Worm (Caenorhabditis elegans) whole organism, L4 larva: ENCODE measurements around the gene ilkp-1.
A peak's percentile ranks its signal among the peaks of the same experiment; 100 is the strongest.

ENCODE experiments used
- D1046.2 ChIP-seq: fragments of 200-800 bp; sonication (Bioruptor generic); IDR thresholded peaks from 2 replicates; pipeline ENCODE4 v1.3.6; 2022; ENCODE audit warnings: missing genetic modification characterization, missing compliant biosample characterization
- F26F4.8 ChIP-seq: fragments of 200-800 bp; sonication (Bioruptor generic); conservative IDR thresholded peaks from 2 replicates; pipeline ENCODE4 v1.3.6; 2022; ENCODE audit warnings: missing genetic modification characterization, missing compliant biosample characterization
- F37D6.2 ChIP-seq: sonication (generic microtip); optimal IDR thresholded peaks from 2 replicates; lab custom pipeline; 2016; ENCODE audit warnings: mild to moderate bottlenecking, missing genetic modification characterization, missing compliant biosample characterization
- F44E2.7 ChIP-seq: fragments of 200-800 bp; sonication (Bioruptor generic); IDR thresholded peaks from 2 replicates; pipeline ENCODE4 v2.1.2; 2022; ENCODE audit warnings: missing genetic modification characterization, missing compliant biosample characterization
- T20F7.1 ChIP-seq: fragments of 200-800 bp; sonication (Bioruptor generic); optimal IDR thresholded peaks from 2 replicates; lab custom pipeline; 2018; ENCODE audit warnings: mild to moderate bottlenecking, missing genetic modification characterization, missing compliant biosample characterization
- ZK337.2 ChIP-seq: fragments of 200-800 bp; sonication (Bioruptor generic); IDR thresholded peaks from 2 replicates; pipeline ENCODE4 v1.3.6; 2022; ENCODE audit warnings: missing genetic modification reagents, missing genetic modification characterization, missing compliant biosample characterization
- ama-1 ChIP-seq: fragments of 150-350 bp; optimal IDR thresholded peaks from 2 replicates; lab custom pipeline; 2014; ENCODE audit warnings: inconsistent platforms, mixed read lengths
- arid-1 ChIP-seq: fragments of 200-800 bp; sonication (Bioruptor generic); conservative IDR thresholded peaks from 2 replicates; pipeline ENCODE4 v1.3.6; 2022; ENCODE audit warnings: missing genetic modification reagents, missing genetic modification characterization, missing compliant biosample characterization
- ceh-20 ChIP-seq: fragments of 200-800 bp; sonication (Bioruptor generic); IDR thresholded peaks from 2 replicates; pipeline ENCODE4 v1.3.6; 2022; ENCODE audit warnings: missing genetic modification reagents, missing genetic modification characterization, missing compliant biosample characterization
- ceh-32 ChIP-seq: sonication (generic microtip); optimal IDR thresholded peaks from 2 replicates; lab custom pipeline; 2016; ENCODE audit warnings: mild to moderate bottlenecking, missing genetic modification characterization, missing compliant biosample characterization; ENCODE audit not compliant: poor library complexity
- ceh-62 ChIP-seq: sonication (generic microtip); optimal IDR thresholded peaks from 2 replicates; lab custom pipeline; 2017; ENCODE audit warnings: missing biosample characterization, missing genetic modification characterization
- ces-1 ChIP-seq: fragments of 150-350 bp; sonication (generic microtip); optimal IDR thresholded peaks from 4 replicates; lab custom pipeline; 2014; ENCODE audit warnings: missing biosample characterization, missing genetic modification reagents, missing genetic modification characterization
- daf-16 ChIP-seq, 3 experiments: sonication (generic microtip); optimal IDR thresholded peaks; 2 replicates each; lab custom pipeline; 2016 to 2017; ENCODE audit warnings: missing genetic modification characterization in 3 of 3, missing genetic modification reagents in 3 of 3, mild to moderate bottlenecking in 2 of 3, missing compliant biosample characterization in 2 of 3, missing biosample characterization in 1 of 3, moderate library complexity in 1 of 3
- daf-8 ChIP-seq: fragments of 200-800 bp; sonication (Bioruptor generic); IDR thresholded peaks from 2 replicates; pipeline ENCODE4 v1.3.6; 2022; ENCODE audit warnings: missing genetic modification characterization, missing compliant biosample characterization
- dmd-8 ChIP-seq: fragments of 200-800 bp; sonication (Bioruptor generic); IDR thresholded peaks from 2 replicates; pipeline ENCODE4 v1.3.6; 2022; ENCODE audit warnings: missing genetic modification characterization, missing compliant biosample characterization
- dmd-9 ChIP-seq: fragments of 200-800 bp; sonication (Bioruptor generic); IDR thresholded peaks from 2 replicates; pipeline ENCODE4 v1.3.6; 2022; ENCODE audit warnings: missing genetic modification reagents, missing genetic modification characterization, missing compliant biosample characterization
- dpl-1 ChIP-seq: fragments of 150-350 bp; optimal IDR thresholded peaks from 2 replicates; lab custom pipeline; 2014; ENCODE audit warnings: missing biosample characterization, missing genetic modification reagents, missing genetic modification characterization
- dve-1 ChIP-seq: sonication (generic microtip); optimal IDR thresholded peaks from 2 replicates; lab custom pipeline; 2017; ENCODE audit warnings: antibody characterized with exemption, mild to moderate bottlenecking, missing genetic modification characterization, missing compliant biosample characterization; ENCODE audit not compliant: insufficient read depth
- egl-43 ChIP-seq: fragments of 200-800 bp; sonication (Bioruptor generic); IDR thresholded peaks from 2 replicates; pipeline ENCODE4 v1.3.6; 2022; ENCODE audit warnings: missing genetic modification reagents, missing genetic modification characterization, missing compliant biosample characterization
- fkh-10 ChIP-seq: fragments of 150-350 bp; optimal IDR thresholded peaks from 2 replicates; lab custom pipeline; 2014; ENCODE audit warnings: missing biosample characterization, missing genetic modification reagents, missing genetic modification characterization
- fos-1 ChIP-seq: fragments of 150-350 bp; optimal IDR thresholded peaks from 2 replicates; lab custom pipeline; 2014; ENCODE audit warnings: missing biosample characterization, missing genetic modification characterization
- lin-13 ChIP-seq: fragments of 150-350 bp; optimal IDR thresholded peaks from 2 replicates; lab custom pipeline; 2014; ENCODE audit warnings: missing biosample characterization, missing genetic modification reagents, missing genetic modification characterization
- madf-9 ChIP-seq: fragments of 200-800 bp; sonication (Bioruptor generic); conservative IDR thresholded peaks from 2 replicates; pipeline ENCODE4 v1.3.6; 2022; ENCODE audit warnings: missing genetic modification reagents, missing genetic modification characterization, missing compliant biosample characterization
- mdl-1 ChIP-seq, 2 experiments: fragments of 150-350 bp in 1 of 2; sonication (generic microtip) in 1 of 2; optimal IDR thresholded peaks; 2 replicates each; lab custom pipeline; 2014 to 2017; ENCODE audit warnings: missing biosample characterization in 2 of 2, missing genetic modification characterization in 2 of 2
- mep-1 ChIP-seq: fragments of 150-350 bp; sonication (generic microtip); optimal IDR thresholded peaks from 3 replicates; lab custom pipeline; 2014; ENCODE audit warnings: missing biosample characterization, missing genetic modification characterization
- mxl-2 ChIP-seq: fragments of 200-800 bp; sonication (Bioruptor generic); conservative IDR thresholded peaks from 2 replicates; pipeline ENCODE4 v1.3.6; 2022; ENCODE audit warnings: missing genetic modification reagents, missing genetic modification characterization, missing compliant biosample characterization
- nhr-102 ChIP-seq: sonication (generic microtip); optimal IDR thresholded peaks from 2 replicates; lab custom pipeline; 2016; ENCODE audit warnings: mild to moderate bottlenecking, missing genetic modification characterization, moderate library complexity, missing compliant biosample characterization
- nhr-11 ChIP-seq: fragments of 150-350 bp; optimal IDR thresholded peaks from 2 replicates; lab custom pipeline; 2014; ENCODE audit warnings: missing biosample characterization, missing genetic modification characterization
- nhr-111 ChIP-seq: fragments of 200-800 bp; sonication (Bioruptor generic); optimal IDR thresholded peaks from 2 replicates; lab custom pipeline; 2018; ENCODE audit warnings: mild to moderate bottlenecking, missing genetic modification characterization, missing compliant biosample characterization
- nhr-28 ChIP-seq: fragments of 150-350 bp; optimal IDR thresholded peaks from 2 replicates; lab custom pipeline; 2014; ENCODE audit warnings: missing biosample characterization, missing genetic modification characterization
- nhr-48 ChIP-seq: sonication (generic microtip); optimal IDR thresholded peaks from 2 replicates; lab custom pipeline; 2016; ENCODE audit warnings: mild to moderate bottlenecking, missing genetic modification characterization, missing compliant biosample characterization
- pha-4 ChIP-seq, 2 experiments: fragments of 150-350 bp in 1 of 2; fragments of 200-800 bp in 1 of 2; sonication (Bioruptor generic) in 1 of 2; IDR thresholded peaks in 1 of 2; optimal IDR thresholded peaks in 1 of 2; 2 replicates each; pipeline versions ENCODE4 v1.3.6 to Lab custom; 2014 to 2022; ENCODE audit warnings: missing genetic modification characterization in 2 of 2, missing genetic modification reagents in 2 of 2, missing biosample characterization in 1 of 2, missing compliant biosample characterization in 1 of 2
- saeg-2 ChIP-seq: fragments of 200-800 bp; sonication (Bioruptor generic); IDR thresholded peaks from 2 replicates; pipeline ENCODE4 v1.3.6; 2022; ENCODE audit warnings: missing genetic modification reagents, missing genetic modification characterization, missing compliant biosample characterization
- skn-1 ChIP-seq: fragments of 150-350 bp; optimal IDR thresholded peaks from 2 replicates; lab custom pipeline; 2014; ENCODE audit warnings: missing biosample characterization, missing genetic modification characterization
- snpc-1.2 ChIP-seq: fragments of 200-800 bp; sonication (Bioruptor generic); IDR thresholded peaks from 2 replicates; pipeline ENCODE4 v1.3.6; 2022; ENCODE audit warnings: missing genetic modification reagents, missing genetic modification characterization, missing compliant biosample characterization
- spr-1 ChIP-seq: sonication (generic microtip); optimal IDR thresholded peaks from 2 replicates; lab custom pipeline; 2016; ENCODE audit warnings: mild to moderate bottlenecking, missing genetic modification characterization, missing compliant biosample characterization
- spr-3 ChIP-seq: fragments of 200-800 bp; sonication (Bioruptor generic); optimal IDR thresholded peaks from 2 replicates; lab custom pipeline; 2018; ENCODE audit warnings: mild to moderate bottlenecking, missing genetic modification characterization, missing compliant biosample characterization
- tra-1 ChIP-seq: fragments of 200-800 bp; sonication (Bioruptor generic); IDR thresholded peaks from 2 replicates; pipeline ENCODE4 v1.3.6; 2022; ENCODE audit warnings: missing genetic modification reagents, missing genetic modification characterization, missing compliant biosample characterization
- unc-62 ChIP-seq, 3 experiments: fragments of 150-350 bp in 1 of 3; sonication (generic microtip); optimal IDR thresholded peaks in 2 of 3; peaks in 1 of 3; 1 replicate in 1 of 3; 2 replicates in 2 of 3; lab custom pipeline; 2014 to 2017; ENCODE audit warnings: missing biosample characterization in 3 of 3, missing genetic modification characterization in 3 of 3, missing genetic modification reagents in 3 of 3, missing genotype in 1 of 3
- zip-11 ChIP-seq: fragments of 200-800 bp; sonication (Bioruptor generic); IDR thresholded peaks from 2 replicates; pipeline ENCODE4 v1.3.6; 2022; ENCODE audit warnings: missing genetic modification characterization, missing compliant biosample characterization
- zip-2 ChIP-seq: fragments of 150-350 bp; optimal IDR thresholded peaks from 2 replicates; lab custom pipeline; 2014; ENCODE audit warnings: missing biosample characterization, missing genetic modification characterization

ilkp-1 gene

ce11 chrII:11097154-11097887 is 47.3 kb downstream of the ilkp-1 start, which contains the start of the genes rpl-36.A and nuo-1 (continued):
- TF ChIP-seq F26F4.8 (GFP tag; lab: Robert Waterston, UW) (no peak), fos-1 (tag; lab: Kevin White, UChicago) (no peak), dmd-8 (GFP tag; lab: Robert Waterston, UW) (no peak), ceh-62 (no peak), zip-2 (tag; lab: Kevin White, UChicago) (no peak), daf-16 (GFP tag; optimal IDR thresholded peaks at IDR 0.05; lab: Kevin White, UChicago) (no peak), daf-16 (tag; optimal IDR thresholded peaks at IDR 0.05; lab: Kevin White, UChicago) (peak; percentile 41), T20F7.1 (peak; percentile 96), F37D6.2 (tag; lab: Kevin White, UChicago) (peak; percentile 27), fkh-10 (GFP tag; lab: Kevin White, UChicago) (peak; percentile 1), nhr-11 (peak; percentile 67), dpl-1 (peak; percentile 83), F44E2.7 (GFP tag; lab: Robert Waterston, UW) (no peak), egl-43 (GFP tag; lab: Robert Waterston, UW) (no peak), mxl-2 (GFP tag; lab: Robert Waterston, UW) (no peak), ceh-20 (peak; percentile 43; the same call in 1 of the 2 replicates), ces-1 (GFP tag; lab: Kevin White, UChicago) (no peak), tra-1 (GFP tag; lab: Robert Waterston, UW) (no peak), nhr-28 (peak; percentile 48)

- TF ChIP-seq unc-62 (GFP tag; optimal IDR thresholded peaks at IDR 0.05 in 1 of 2; lab: Kevin White, UChicago) (peak in 1 of 2 experiments; percentile 36), unc-62 (tag; optimal IDR thresholded peaks at IDR 0.05; lab: Kevin White, UChicago) (no peak), tra-1 (GFP tag; lab: Robert Waterston, UW) (no peak), arid-1 (GFP tag; lab: Robert Waterston, UW) (no peak), pha-4 (GFP tag; IDR thresholded peaks at IDR 0.05; lab: Robert Waterston, UW) (0 out of 2 replicates have a peak, but pooled peaks have one; percentile 11), pha-4 (tag; optimal IDR thresholded peaks at IDR 0.05; lab: Kevin White, UChicago) (no peak)
Measured at ce11 chrII:11099841-11100240, 49.8 kb downstream of the ilkp-1 start, which contains the start of gene C09H10.4. C09H10.4 (plus strand) TSS chrII:11100141.

- TF ChIP-seq daf-8 (GFP tag; lab: Robert Waterston, UW) (no peak), ceh-32 (no peak), dpl-1 (no peak), mep-1 (tag; lab: Kevin White, UChicago) (no peak), unc-62 (GFP tag; optimal IDR thresholded peaks at IDR 0.05 in 1 of 2; lab: Kevin White, UChicago) (peak in 1 of 2 experiments; percentile 95), unc-62 (tag; optimal IDR thresholded peaks at IDR 0.05; lab: Kevin White, UChicago) (no peak), ZK337.2 (GFP tag; lab: Robert Waterston, UW) (no peak)
Measured at ce11 chrII:11101171-11101570, 51.1 kb downstream of the ilkp-1 start.

- TF ChIP-seq ZK337.2 (GFP tag; lab: Robert Waterston, UW) = no peak
- peak; percentile 31 for TF ChIP-seq lin-13 (GFP tag; lab: Kevin White, UChicago)
- TF ChIP-seq fos-1 (tag; lab: Kevin White, UChicago) = no peak
- no peak for TF ChIP-seq saeg-2
- TF ChIP-seq skn-1 (tag; lab: Kevin White, UChicago) = no peak
- TF ChIP-seq snpc-1.2 = no peak
- no peak for TF ChIP-seq madf-9 (GFP tag; lab: Robert Waterston, UW)
- no peak for TF ChIP-seq spr-1 (tag; lab: Kevin White, UChicago)
- peak; percentile 80 for TF ChIP-seq dve-1
- no peak for TF ChIP-seq pha-4 (GFP tag; IDR thresholded peaks at IDR 0.05; lab: Robert Waterston, UW)
- TF ChIP-seq pha-4 (tag; optimal IDR thresholded peaks at IDR 0.05; lab: Kevin White, UChicago) = peak; percentile 66
- no peak for TF ChIP-seq daf-16 (GFP tag; optimal IDR thresholded peaks at IDR 0.05; lab: Kevin White, UChicago)
- peak; percentile 59 for TF ChIP-seq daf-16 (tag; optimal IDR thresholded peaks at IDR 0.05; lab: Kevin White, UChicago)
- TF ChIP-seq tra-1 (GFP tag; lab: Robert Waterston, UW) = no peak
- no peak for TF ChIP-seq nhr-48
- TF ChIP-seq nhr-102 = no peak
- TF ChIP-seq spr-3 (GFP tag; lab: Kevin White, UChicago) = no peak
- no peak for TF ChIP-seq zip-11
- TF ChIP-seq dmd-9 (GFP tag; lab: Robert Waterston, UW) = no peak
- no peak for TF ChIP-seq ama-1 (lab: Kevin White, UChicago)
- TF ChIP-seq D1046.2 (GFP tag; lab: Robert Waterston, UW) = no peak
- TF ChIP-seq nhr-111 (GFP tag; lab: Kevin White, UChicago) = no peak
- TF ChIP-seq ces-1 (GFP tag; lab: Kevin White, UChicago) = no peak
- peak in 1 of 2 experiments; percentile 75 for TF ChIP-seq unc-62 (GFP tag; optimal IDR thresholded peaks at IDR 0.05 in 1 of 2; lab: Kevin White, UChicago)
- TF ChIP-seq unc-62 (tag; optimal IDR thresholded peaks at IDR 0.05; lab: Kevin White, UChicago) = no peak
- TF ChIP-seq mdl-1 (tag; optimal IDR thresholded peaks at IDR 0.05; lab: Kevin White, UChicago) = no peak
Measured at ce11 chrII:11103052-11103451, 53.0 kb downstream of the ilkp-1 start.
